Worm (Caenorhabditis elegans) whole organism, midembryonic: ENCODE data around the gene F01G10.5.

Source experiments
- flt-1 ChIP-seq: fragments of 200-800 bp; sonication (Bioruptor generic); IDR thresholded peaks from 2 replicates; pipeline ENCODE4 v1.3.6; 2022; ENCODE audit warnings: missing genetic modification characterization, missing compliant biosample characterization
- klf-2 ChIP-seq: fragments of 200-800 bp; sonication (Bioruptor generic); conservative IDR thresholded peaks from 2 replicates; pipeline ENCODE4 v1.3.6; 2022; ENCODE audit warnings: missing genetic modification reagents, missing genetic modification characterization, missing compliant biosample characterization

DNA sequence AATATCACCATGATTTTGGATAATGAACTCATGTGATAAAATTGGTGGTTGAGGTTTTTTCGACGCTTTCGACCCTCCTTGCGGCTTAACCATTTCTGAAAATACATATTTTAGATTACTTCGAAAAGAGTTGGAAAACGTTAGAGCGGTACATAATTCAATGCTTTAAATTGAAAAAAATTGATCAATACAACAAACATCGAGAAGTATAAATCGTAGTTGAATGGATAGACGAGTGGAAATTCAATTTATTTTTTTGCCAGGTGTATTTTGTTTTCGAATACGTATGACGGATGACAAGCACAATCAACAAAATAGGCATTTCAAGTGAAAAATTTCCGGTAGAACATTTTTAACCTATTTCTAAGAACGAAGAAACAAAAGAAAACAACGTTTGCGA is 9.7 kb downstream of the F01G10.5 start, which contains the start of gene tram-1:
- TF ChIP-seq klf-2 (no peak), flt-1 (GFP tag; lab: Robert Waterston, UW) (no peak)
